Fruit fly (Drosophila melanogaster) whole organism, embryonic: Measurements from ENCODE around the gene CG42514.

Experiments
- Bdp1 ChIP-seq: fragments of 200-800 bp; sonication (Bioruptor generic); optimal IDR thresholded peaks from 3 replicates; lab custom pipeline; 2016; ENCODE audit warnings: missing biosample characterization, missing genetic modification characterization
- CG10366 ChIP-seq: fragments of 200-800 bp; sonication (Bioruptor generic); IDR thresholded peaks from 2 replicates; pipeline ENCODE4 v1.3.6; 2022; ENCODE audit warnings: missing biosample characterization, missing genetic modification characterization
- CG10462 ChIP-seq: fragments of 200-800 bp; sonication (Bioruptor generic); optimal IDR thresholded peaks from 2 replicates; lab custom pipeline; 2016; ENCODE audit warnings: missing biosample characterization, missing genetic modification characterization
- CG11093 ChIP-seq: fragments of 200-800 bp; sonication (Bioruptor generic); IDR thresholded peaks from 3 replicates; pipeline ENCODE4 v1.3.6; 2022; ENCODE audit warnings: missing biosample characterization, missing genetic modification characterization
- CG12769 ChIP-seq: fragments of 200-800 bp; sonication (Bioruptor generic); optimal IDR thresholded peaks from 2 replicates; lab custom pipeline; 2019; ENCODE audit warnings: missing biosample characterization, mild to moderate bottlenecking, missing genetic modification characterization, moderate library complexity
- CG14014 ChIP-seq: fragments of 200-800 bp; sonication (Bioruptor generic); IDR thresholded peaks from 2 replicates; pipeline ENCODE4 v1.3.6; 2022; ENCODE audit warnings: missing biosample characterization, missing genetic modification characterization
- CG1602 ChIP-seq: fragments of 200-800 bp; sonication (Bioruptor generic); optimal IDR thresholded peaks from 3 replicates; lab custom pipeline; 2016; ENCODE audit warnings: missing biosample characterization, missing genetic modification characterization
- CG16813 ChIP-seq: fragments of 200-800 bp; sonication (Bioruptor generic); IDR thresholded peaks from 3 replicates; pipeline ENCODE4 v1.3.6; 2022; ENCODE audit warnings: missing biosample characterization, missing genetic modification characterization; ENCODE audit not compliant: partially characterized antibody
- CG16815 ChIP-seq: fragments of 200-800 bp; sonication (Bioruptor generic); optimal IDR thresholded peaks from 3 replicates; lab custom pipeline; 2017; ENCODE audit warnings: missing biosample characterization, mild to moderate bottlenecking, missing genetic modification characterization
- CG1792 ChIP-seq: fragments of 200-800 bp; sonication (Bioruptor generic); optimal IDR thresholded peaks from 2 replicates; lab custom pipeline; 2016; ENCODE audit warnings: missing biosample characterization, missing genetic modification characterization
- CG2202 ChIP-seq: fragments of 200-800 bp; sonication (Bioruptor generic); optimal IDR thresholded peaks from 2 replicates; lab custom pipeline; 2018; ENCODE audit warnings: missing biosample characterization, mild to moderate bottlenecking, missing genetic modification characterization
- CG4282 ChIP-seq: fragments of 200-800 bp; sonication (Bioruptor generic); optimal IDR thresholded peaks from 2 replicates; lab custom pipeline; 2016; ENCODE audit warnings: missing biosample characterization, missing genetic modification characterization
- CG4328 ChIP-seq: fragments of 200-800 bp; sonication (Bioruptor generic); optimal IDR thresholded peaks from 3 replicates; lab custom pipeline; 2017; ENCODE audit warnings: missing biosample characterization, missing genetic modification reagents, missing genetic modification characterization
- CG5180 ChIP-seq: fragments of 200-800 bp; sonication (Bioruptor generic); optimal IDR thresholded peaks from 3 replicates; lab custom pipeline; 2017; ENCODE audit warnings: missing biosample characterization, missing genetic modification characterization, mild to moderate bottlenecking, moderate library complexity, missing genetic modification reagents
- CG5245 ChIP-seq: fragments of 200-800 bp; sonication (Bioruptor generic); optimal IDR thresholded peaks from 3 replicates; lab custom pipeline; 2016; ENCODE audit warnings: missing biosample characterization, missing genetic modification characterization
- CG6683 ChIP-seq: fragments of 200-800 bp; sonication (Bioruptor generic); optimal IDR thresholded peaks from 2 replicates; lab custom pipeline; 2017; ENCODE audit warnings: missing biosample characterization, mild to moderate bottlenecking, missing genetic modification characterization, missing genetic modification reagents
- CG8290 ChIP-seq, 3 experiments: fragments of 200-800 bp; sonication (Bioruptor generic); optimal IDR thresholded peaks; 2 replicates each; lab custom pipeline; 2016 to 2019; ENCODE audit warnings: missing biosample characterization in 3 of 3, missing genetic modification characterization in 3 of 3, mild to moderate bottlenecking in 2 of 3, moderate library complexity in 1 of 3
- Chrac-16 ChIP-seq: fragments of 200-800 bp; sonication (Bioruptor generic); optimal IDR thresholded peaks from 3 replicates; lab custom pipeline; 2016; ENCODE audit warnings: missing biosample characterization, missing genetic modification characterization
- E2f2 ChIP-seq: fragments of 200-800 bp; sonication (Bioruptor generic); IDR thresholded peaks from 2 replicates; pipeline ENCODE4 v1.3.6; 2022; ENCODE audit warnings: missing biosample characterization, missing genetic modification characterization
- GATAe ChIP-seq: fragments of 200-800 bp; sonication (Bioruptor generic); conservative IDR thresholded peaks from 2 replicates; pipeline ENCODE4 v1.3.6; 2022; ENCODE audit warnings: missing biosample characterization, missing genetic modification characterization
- HLH54F ChIP-seq: fragments of 200-800 bp; sonication (Bioruptor generic); optimal IDR thresholded peaks from 3 replicates; lab custom pipeline; 2016; ENCODE audit warnings: missing biosample characterization, missing genetic modification characterization
- Lim3 ChIP-seq: fragments of 200-800 bp; sonication (Bioruptor generic); IDR thresholded peaks from 2 replicates; pipeline ENCODE4 v1.3.6; 2022; ENCODE audit warnings: missing biosample characterization, missing genetic modification characterization
- Lpt ChIP-seq: fragments of >200 bp; optimal IDR thresholded peaks from 2 replicates; lab custom pipeline; 2018; ENCODE audit warnings: missing biosample characterization, missing genetic modification characterization
- Mad ChIP-seq: fragments of 200-800 bp; sonication (Bioruptor generic); optimal IDR thresholded peaks from 2 replicates; lab custom pipeline; 2016; ENCODE audit warnings: missing biosample characterization, missing genetic modification characterization
- NC2β ChIP-seq: fragments of 200-800 bp; sonication (Bioruptor generic); optimal IDR thresholded peaks from 2 replicates; lab custom pipeline; 2016; ENCODE audit warnings: missing biosample characterization, missing genetic modification characterization
- NFAT ChIP-seq: fragments of 200-800 bp; sonication (Bioruptor generic); IDR thresholded peaks from 2 replicates; pipeline ENCODE4 v1.3.6; 2022; ENCODE audit warnings: missing biosample characterization, missing genetic modification characterization
- Rfx ChIP-seq: fragments of 200-800 bp; sonication (Bioruptor generic); IDR thresholded peaks from 2 replicates; pipeline ENCODE4 v1.3.6; 2022; ENCODE audit warnings: missing biosample characterization, missing genetic modification characterization
- Six4 ChIP-seq: fragments of 200-800 bp; sonication (Bioruptor generic); optimal IDR thresholded peaks from 2 replicates; lab custom pipeline; 2016; ENCODE audit warnings: missing biosample characterization, missing genetic modification characterization
- ara ChIP-seq: fragments of 200-800 bp; sonication (Bioruptor generic); IDR thresholded peaks from 2 replicates; pipeline ENCODE4 v1.3.6; 2022; ENCODE audit warnings: missing biosample characterization, missing genetic modification characterization
- br ChIP-seq: fragments of >200 bp; optimal IDR thresholded peaks from 2 replicates; lab custom pipeline; 2017
- cg ChIP-seq: fragments of 200-800 bp; sonication (Bioruptor generic); optimal IDR thresholded peaks from 3 replicates; lab custom pipeline; 2019; ENCODE audit warnings: missing biosample characterization, mild to moderate bottlenecking, missing genetic modification characterization, moderate library complexity
- chinmo ChIP-seq: fragments of 200-800 bp; sonication (Bioruptor generic); IDR thresholded peaks from 4 replicates; pipeline ENCODE4 v1.3.6; 2022; ENCODE audit warnings: missing biosample characterization, missing genetic modification characterization; ENCODE audit not compliant: partially characterized antibody
- emc ChIP-seq: fragments of 200-800 bp; sonication (Bioruptor generic); optimal IDR thresholded peaks from 2 replicates; lab custom pipeline; 2016; ENCODE audit warnings: missing biosample characterization, missing genetic modification characterization
- fd96Cb ChIP-seq: fragments of 200-800 bp; sonication (Bioruptor generic); optimal IDR thresholded peaks from 2 replicates; lab custom pipeline; 2018; ENCODE audit warnings: missing biosample characterization, mild to moderate bottlenecking, missing genetic modification characterization, moderate library complexity
- fru ChIP-seq: fragments of >200 bp; optimal IDR thresholded peaks from 2 replicates; lab custom pipeline; 2017
- grau ChIP-seq: fragments of 200-800 bp; optimal IDR thresholded peaks from 3 replicates; lab custom pipeline; 2019; ENCODE audit warnings: missing biosample characterization, mild to moderate bottlenecking, missing genetic modification characterization, moderate library complexity
- gsb ChIP-seq: fragments of 200-800 bp; sonication (Bioruptor generic); IDR thresholded peaks from 2 replicates; pipeline ENCODE4 v1.3.6; 2022; ENCODE audit warnings: missing biosample characterization, missing genetic modification characterization
- her ChIP-seq: fragments of 200-800 bp; sonication (Bioruptor generic); optimal IDR thresholded peaks from 2 replicates; lab custom pipeline; 2016; ENCODE audit warnings: missing biosample characterization, missing genetic modification characterization
- jigr1 ChIP-seq: fragments of 200-800 bp; sonication (Bioruptor generic); IDR thresholded peaks from 3 replicates; pipeline ENCODE4 v1.3.6; 2022; ENCODE audit warnings: missing biosample characterization, missing genetic modification characterization
- lab ChIP-seq: fragments of 200-800 bp; sonication (Bioruptor generic); optimal IDR thresholded peaks from 3 replicates; lab custom pipeline; 2017; ENCODE audit warnings: missing biosample characterization, missing genetic modification characterization, mild to moderate bottlenecking, moderate library complexity, missing genetic modification reagents
- pfk ChIP-seq: fragments of 200-800 bp; sonication (Bioruptor generic); optimal IDR thresholded peaks from 2 replicates; lab custom pipeline; 2018; ENCODE audit warnings: missing biosample characterization, mild to moderate bottlenecking, missing genetic modification characterization, moderate library complexity
- psq ChIP-seq: fragments of 200-800 bp; sonication (Bioruptor generic); optimal IDR thresholded peaks from 2 replicates; lab custom pipeline; 2017; ENCODE audit warnings: missing biosample characterization, missing genetic modification characterization
- pzg ChIP-seq: fragments of 200-800 bp; sonication (Bioruptor generic); optimal IDR thresholded peaks from 3 replicates; lab custom pipeline; 2018; ENCODE audit warnings: missing biosample characterization, mild to moderate bottlenecking, missing genetic modification characterization, moderate library complexity
- sc ChIP-seq, 3 experiments: fragments of >200 bp in 2 of 3; fragments of 200-800 bp in 1 of 3; sonication (Bioruptor generic) in 1 of 3; optimal IDR thresholded peaks; 2 replicates in 2 of 3; 3 replicates in 1 of 3; lab custom pipeline; 2017; ENCODE audit warnings: mild to moderate bottlenecking in 1 of 3, missing biosample characterization in 1 of 3, missing genetic modification characterization in 1 of 3, missing genetic modification reagents in 1 of 3
- sd ChIP-seq: fragments of 200-800 bp; sonication (Bioruptor generic); optimal IDR thresholded peaks from 3 replicates; lab custom pipeline; 2018; ENCODE audit warnings: missing biosample characterization, mild to moderate bottlenecking, missing genetic modification characterization, moderate library complexity
- sima ChIP-seq: fragments of 200-800 bp; sonication (Bioruptor generic); optimal IDR thresholded peaks from 2 replicates; lab custom pipeline; 2016; ENCODE audit warnings: missing biosample characterization, missing genetic modification characterization
- stwl ChIP-seq: fragments of 200-800 bp; sonication (Bioruptor generic); optimal IDR thresholded peaks from 3 replicates; lab custom pipeline; 2018; ENCODE audit warnings: missing biosample characterization, mild to moderate bottlenecking, missing genetic modification characterization, moderate library complexity
- sug ChIP-seq: fragments of 200-800 bp; optimal IDR thresholded peaks from 2 replicates; lab custom pipeline; 2019; ENCODE audit warnings: missing biosample characterization, mild to moderate bottlenecking, missing genetic modification characterization, moderate library complexity
- tup ChIP-seq: fragments of 200-800 bp; sonication (Bioruptor generic); optimal IDR thresholded peaks from 2 replicates; lab custom pipeline; 2016; ENCODE audit warnings: missing biosample characterization, mild to moderate bottlenecking, missing genetic modification characterization, moderate library complexity
- usp ChIP-seq: fragments of >200 bp; optimal IDR thresholded peaks from 2 replicates; lab custom pipeline; 2017; ENCODE audit warnings: missing biosample characterization, missing genetic modification characterization

CG42514 gene

dm6 chr3L:16451887-16452751 lies 43.9 kb downstream of the CG42514 start, which contains the start of gene dsx-c73A (continued):
- no peak for TF ChIP-seq CG10462 (GFP tag; lab: Kevin White, UChicago)
- no peak for TF ChIP-seq CG6683 (GFP tag; lab: Kevin White, UChicago)
- TF ChIP-seq HLH54F (GFP tag; lab: Kevin White, UChicago) = no peak
- peak; percentile 34; the same call in 1 of the 2 replicates for TF ChIP-seq CG10366
- peak; percentile 53 for TF ChIP-seq fd96Cb
- TF ChIP-seq CG16813 (GFP tag; lab: Robert Waterston, UW) = no peak
- TF ChIP-seq CG1602 (GFP tag; lab: Kevin White, UChicago) = peak; percentile 32
- no peak for TF ChIP-seq tup (GFP tag; lab: Kevin White, UChicago)
- TF ChIP-seq Bdp1 (GFP tag; lab: Kevin White, UChicago) = no peak
- no peak for TF ChIP-seq Six4
- no peak for TF ChIP-seq E2f2 (GFP tag; lab: Robert Waterston, UW)
- TF ChIP-seq CG14014 = no peak
- no peak for TF ChIP-seq Lim3 (GFP tag; lab: Robert Waterston, UW)
- TF ChIP-seq CG4328 = no peak
- no peak for TF ChIP-seq Rfx (GFP tag; lab: Robert Waterston, UW)
- no peak for TF ChIP-seq her
- TF ChIP-seq Chrac-16 (GFP tag; lab: Kevin White, UChicago) = peak; percentile 25
- no peak for TF ChIP-seq sc (optimal IDR thresholded peaks at IDR 0.05; lab: Kevin White, UChicago)
- TF ChIP-seq sc (GFP tag; optimal IDR thresholded peaks at IDR 0.05; lab: Kevin White, UChicago) = no peak
- no peak for TF ChIP-seq stwl (tag; lab: Kevin White, UChicago)
- TF ChIP-seq CG4282 (GFP tag; lab: Kevin White, UChicago) = no peak
- no peak for TF ChIP-seq Mad (GFP tag; lab: Kevin White, UChicago)
- no peak for TF ChIP-seq sug (tag; lab: Kevin White, UChicago)
- TF ChIP-seq ara (GFP tag; lab: Robert Waterston, UW) = peak; percentile 62; the same call in 1 of the 2 replicates
- TF ChIP-seq pfk (GFP tag; lab: Kevin White, UChicago) = no peak
- TF ChIP-seq psq (GFP tag; lab: Kevin White, UChicago) = no peak
- TF ChIP-seq NC2β = no peak
- no peak for TF ChIP-seq Lpt (GFP tag; lab: Kevin White, UChicago)
- no peak for TF ChIP-seq sima (GFP tag; lab: Kevin White, UChicago)
- TF ChIP-seq pzg = no peak
- no peak for TF ChIP-seq br (lab: Kevin White, UChicago)
- TF ChIP-seq CG5245 = peak; percentile 21
- TF ChIP-seq CG16815 (GFP tag; lab: Kevin White, UChicago) = no peak
- no peak for TF ChIP-seq fru (lab: Kevin White, UChicago)
- TF ChIP-seq jigr1 = no peak
- TF ChIP-seq GATAe (GFP tag; lab: Robert Waterston, UW) = no peak
- TF ChIP-seq NFAT (GFP tag; lab: Robert Waterston, UW) = no peak
- TF ChIP-seq usp = no peak
- TF ChIP-seq CG2202 = peak; percentile 23
- TF ChIP-seq CG5180 (GFP tag; lab: Kevin White, UChicago) = peak; percentile 98
- TF ChIP-seq CG11093 (GFP tag; lab: Robert Waterston, UW) = 0 out of 3 replicates have a peak, but pooled peaks have one; percentile 12
- TF ChIP-seq chinmo (GFP tag; lab: Robert Waterston, UW) = peak; percentile 43; the same call in 1 of the 4 replicates
- TF ChIP-seq sd (tag; lab: Kevin White, UChicago) = no peak
- TF ChIP-seq CG1792 (GFP tag; lab: Kevin White, UChicago) = no peak
- no peak for TF ChIP-seq emc (GFP tag; lab: Kevin White, UChicago)
- TF ChIP-seq CG8290 (GFP tag; optimal IDR thresholded peaks at IDR 0.05; lab: Kevin White, UChicago) = no peak
- no peak for TF ChIP-seq CG8290 (tag; optimal IDR thresholded peaks at IDR 0.05; lab: Kevin White, UChicago)
- no peak for TF ChIP-seq gsb (GFP tag; lab: Robert Waterston, UW)
- no peak for TF ChIP-seq lab (GFP tag; lab: Kevin White, UChicago)
- no peak for TF ChIP-seq cg (GFP tag; lab: Kevin White, UChicago)
- no peak for TF ChIP-seq CG12769 (tag; lab: Kevin White, UChicago)
- peak; percentile 48 for TF ChIP-seq grau (tag; lab: Kevin White, UChicago)
